Worm (Caenorhabditis elegans): ENCODE data around the gene nhr-117.

- no peak for TF ChIP-seq him-1 (tag; optimal IDR thresholded peaks at IDR 0.05)
- no peak for TF ChIP-seq mcd-1 (GFP tag; IDR thresholded peaks at IDR 0.05)
- TF ChIP-seq snpc-3.4 (tag; optimal IDR thresholded peaks at IDR 0.05): no peak
- no peak for TF ChIP-seq sea-2 (GFP tag; IDR thresholded peaks at IDR 0.05)
- TF ChIP-seq ama-1 (optimal IDR thresholded peaks at IDR 0.05): no peak
- no peak for TF ChIP-seq ama-1 (GFP tag; optimal IDR thresholded peaks at IDR 0.05)
- no peak for TF ChIP-seq mxl-1 (tag; optimal IDR thresholded peaks at IDR 0.05)
- no peak for TF ChIP-seq ztf-22 (GFP tag; optimal IDR thresholded peaks at IDR 0.05)
- no peak for TF ChIP-seq Y79H2A.3 (GFP tag; conservative IDR thresholded peaks at IDR 0.05)
- TF ChIP-seq ceh-40 (GFP tag; IDR thresholded peaks at IDR 0.05): no peak
Measured at ce11 chrV:1666904-1667303, 45.6 kb upstream of the nhr-117 start, which contains the start of gene K04F1.8.

All from whole organism, young adult.